Worm (Caenorhabditis elegans) whole organism, young adult: Measurements from ENCODE around the gene M04G7.1.

Experiments used
- F33H1.4 ChIP-seq: fragments of 200-800 bp; sonication (Bioruptor generic); IDR thresholded peaks from 2 replicates; pipeline ENCODE4 v1.3.6; 2022; ENCODE audit warnings: missing genetic modification reagents, missing genetic modification characterization, missing compliant biosample characterization
- F39B2.1 ChIP-seq: fragments of 200-800 bp; sonication (Bioruptor generic); IDR thresholded peaks from 2 replicates; pipeline ENCODE4 v1.3.6; 2022; ENCODE audit warnings: missing genetic modification reagents, missing genetic modification characterization, missing compliant biosample characterization
- F55B11.4 ChIP-seq: sonication (generic microtip); optimal IDR thresholded peaks from 2 replicates; lab custom pipeline; 2016; ENCODE audit warnings: missing compliant biosample characterization, missing genetic modification characterization, borderline replicate concordance; ENCODE audit not compliant: insufficient read depth
- F57A8.1 ChIP-seq: fragments of 200-800 bp; sonication (Bioruptor generic); optimal IDR thresholded peaks from 2 replicates; lab custom pipeline; 2018; ENCODE audit warnings: mild to moderate bottlenecking, missing genetic modification characterization, moderate library complexity, missing compliant biosample characterization
- K12H6.12 ChIP-seq: fragments of 200-800 bp; sonication (Bioruptor generic); optimal IDR thresholded peaks from 2 replicates; lab custom pipeline; 2018; ENCODE audit warnings: mild to moderate bottlenecking, missing genetic modification characterization, missing compliant biosample characterization
- T07F8.4 ChIP-seq: sonication (generic microtip); optimal IDR thresholded peaks from 2 replicates; lab custom pipeline; 2016; ENCODE audit warnings: mild to moderate bottlenecking, missing genetic modification characterization, moderate library complexity, missing compliant biosample characterization
- Y67H2A.10 ChIP-seq: fragments of 200-800 bp; sonication (Bioruptor generic); conservative IDR thresholded peaks from 2 replicates; pipeline ENCODE4 v1.3.6; 2022; ENCODE audit warnings: missing genetic modification reagents, missing genetic modification characterization, missing compliant biosample characterization
- ccch-3 ChIP-seq: fragments of 200-800 bp; sonication (Bioruptor generic); optimal IDR thresholded peaks from 2 replicates; lab custom pipeline; 2018; ENCODE audit warnings: mild to moderate bottlenecking, missing genetic modification characterization, missing compliant biosample characterization
- cebp-1 ChIP-seq, 2 experiments: fragments of 200-800 bp in 1 of 2; sonication (Bioruptor generic) in 1 of 2; sonication (generic microtip) in 1 of 2; IDR thresholded peaks in 1 of 2; optimal IDR thresholded peaks in 1 of 2; 2 replicates each; pipeline versions ENCODE4 v1.3.6 to Lab custom; 2017 to 2022; ENCODE audit warnings: missing compliant biosample characterization in 2 of 2, missing genetic modification characterization in 2 of 2, mild to moderate bottlenecking in 1 of 2, missing genetic modification reagents in 1 of 2, moderate library complexity in 1 of 2
- cebp-2 ChIP-seq: fragments of 200-800 bp; sonication (Bioruptor generic); IDR thresholded peaks from 2 replicates; pipeline ENCODE4 v1.3.6; 2022; ENCODE audit warnings: missing genetic modification characterization, missing compliant biosample characterization
- ceh-100 ChIP-seq: fragments of 200-800 bp; sonication (Bioruptor generic); IDR thresholded peaks from 2 replicates; pipeline ENCODE4 v1.3.6; 2022; ENCODE audit warnings: missing genetic modification reagents, missing genetic modification characterization, missing compliant biosample characterization
- ceh-40 ChIP-seq: fragments of 200-800 bp; sonication (Bioruptor generic); IDR thresholded peaks from 2 replicates; pipeline ENCODE4 v1.3.6; 2022; ENCODE audit warnings: missing genetic modification characterization, missing compliant biosample characterization
- chd-7 ChIP-seq: sonication (generic microtip); optimal IDR thresholded peaks from 2 replicates; lab custom pipeline; 2016; ENCODE audit warnings: mild to moderate bottlenecking, missing genetic modification characterization, moderate library complexity, missing compliant biosample characterization
- ets-4 ChIP-seq: fragments of 200-800 bp; sonication (Bioruptor generic); optimal IDR thresholded peaks from 2 replicates; lab custom pipeline; 2018; ENCODE audit warnings: mild to moderate bottlenecking, missing genetic modification characterization, missing compliant biosample characterization
- hmg-1.2 ChIP-seq: fragments of 200-800 bp; sonication (Bioruptor generic); IDR thresholded peaks from 2 replicates; pipeline ENCODE4 v1.3.6; 2022; ENCODE audit warnings: missing genetic modification reagents, missing genetic modification characterization, missing compliant biosample characterization
- hmg-20 ChIP-seq: fragments of 200-800 bp; sonication (Bioruptor generic); IDR thresholded peaks from 2 replicates; pipeline ENCODE4 v1.3.6; 2022; ENCODE audit warnings: missing genetic modification reagents, missing genetic modification characterization, missing compliant biosample characterization
- let-526 ChIP-seq: fragments of 200-800 bp; sonication (Bioruptor generic); IDR thresholded peaks from 2 replicates; pipeline ENCODE4 v1.3.6; 2022; ENCODE audit warnings: missing genetic modification reagents, missing genetic modification characterization, missing compliant biosample characterization
- lin-35 ChIP-seq, 3 experiments: fragments of 150-350 bp in 2 of 3; sonication (generic microtip) in 1 of 3; optimal IDR thresholded peaks; 2 replicates each; lab custom pipeline; 2014 to 2018; ENCODE audit warnings: missing biosample characterization in 3 of 3, missing genetic modification characterization in 3 of 3, missing genetic modification reagents in 3 of 3
- lin-54 ChIP-seq: fragments of 200-800 bp; sonication (Bioruptor generic); optimal IDR thresholded peaks from 2 replicates; lab custom pipeline; 2018; ENCODE audit warnings: mild to moderate bottlenecking, missing genetic modification characterization, missing compliant biosample characterization
- mcd-1 ChIP-seq: fragments of 200-800 bp; sonication (Bioruptor generic); IDR thresholded peaks from 2 replicates; pipeline ENCODE4 v1.3.6; 2022; ENCODE audit warnings: missing genetic modification reagents, missing genetic modification characterization, missing compliant biosample characterization
- mel-28 ChIP-seq: sonication (generic microtip); optimal IDR thresholded peaks from 2 replicates; lab custom pipeline; 2016; ENCODE audit warnings: borderline replicate concordance, mild to moderate bottlenecking, missing genetic modification characterization, missing compliant biosample characterization
- nhr-27 ChIP-seq: fragments of 200-800 bp; sonication (Bioruptor generic); optimal IDR thresholded peaks from 2 replicates; lab custom pipeline; 2018; ENCODE audit warnings: mild to moderate bottlenecking, missing genetic modification characterization, moderate library complexity, missing compliant biosample characterization
- pbrm-1 ChIP-seq: fragments of 200-800 bp; sonication (Bioruptor generic); IDR thresholded peaks from 2 replicates; pipeline ENCODE4 v1.3.6; 2022; ENCODE audit warnings: missing genetic modification reagents, missing genetic modification characterization, missing compliant biosample characterization
- rcor-1 ChIP-seq: fragments of 200-800 bp; sonication (Bioruptor generic); IDR thresholded peaks from 2 replicates; pipeline ENCODE4 v1.3.6; 2022; ENCODE audit warnings: missing genetic modification reagents, missing genetic modification characterization, missing compliant biosample characterization
- repo-1 ChIP-seq: sonication (generic microtip); optimal IDR thresholded peaks from 2 replicates; lab custom pipeline; 2017; ENCODE audit warnings: mild to moderate bottlenecking, missing genetic modification characterization, missing compliant biosample characterization
- snpc-1.1 ChIP-seq: sonication (generic microtip); optimal IDR thresholded peaks from 2 replicates; lab custom pipeline; 2017; ENCODE audit warnings: missing genetic modification characterization, mild to moderate bottlenecking, missing compliant biosample characterization, antibody characterized with exemption, moderate library complexity, missing genotype, missing genetic modification reagents; ENCODE audit not compliant: insufficient read depth
- snpc-3.4 ChIP-seq: sonication (generic microtip); optimal IDR thresholded peaks from 2 replicates; lab custom pipeline; 2017; ENCODE audit warnings: missing genetic modification characterization, mild to moderate bottlenecking, missing compliant biosample characterization, antibody characterized with exemption, moderate library complexity, missing genotype, missing genetic modification reagents
- snpc-4 ChIP-seq, 5 experiments: fragments of 150-350 bp in 1 of 5; sonication (generic microtip) in 4 of 5; optimal IDR thresholded peaks; 2 replicates each; lab custom pipeline; 2014 to 2018; ENCODE audit warnings: missing genetic modification characterization in 5 of 5, missing biosample characterization in 3 of 5, antibody characterized with exemption in 2 of 5, mild to moderate bottlenecking in 2 of 5, missing compliant biosample characterization in 2 of 5, missing genotype in 2 of 5, moderate library complexity in 2 of 5, missing genetic modification reagents in 1 of 5
- tbx-9 ChIP-seq: sonication (generic microtip); optimal IDR thresholded peaks from 2 replicates; lab custom pipeline; 2016; ENCODE audit warnings: borderline replicate concordance, missing genetic modification characterization, inconsistent platforms, missing compliant biosample characterization
- unc-130 ChIP-seq: sonication (generic microtip); optimal IDR thresholded peaks from 2 replicates; lab custom pipeline; 2016; ENCODE audit warnings: missing genetic modification reagents, missing genetic modification characterization, missing compliant biosample characterization
- zim-3 ChIP-seq: sonication (generic microtip); optimal IDR thresholded peaks from 2 replicates; lab custom pipeline; 2017; ENCODE audit warnings: mild to moderate bottlenecking, missing genetic modification characterization, moderate library complexity, missing compliant biosample characterization

Gene M04G7.1

ce11 chrIV:466569-466968 is 11.0 kb downstream of the M04G7.1 start:
- TF ChIP-seq zim-3 (tag; lab: Kevin White, UChicago) = no peak
- TF ChIP-seq K12H6.12 (tag; lab: Kevin White, UChicago) = no peak
- TF ChIP-seq snpc-4 (GFP tag; optimal IDR thresholded peaks at IDR 0.05; lab: Kevin White, UChicago) = no peak
- TF ChIP-seq snpc-4 (tag; optimal IDR thresholded peaks at IDR 0.05; lab: Kevin White, UChicago) = no peak
- no peak for TF ChIP-seq repo-1 (tag; lab: Kevin White, UChicago)
- no peak for TF ChIP-seq pbrm-1 (GFP tag; lab: Robert Waterston, UW)
- no peak for TF ChIP-seq Y67H2A.10 (GFP tag; lab: Robert Waterston, UW)
- no peak for TF ChIP-seq F55B11.4
- TF ChIP-seq lin-54 = no peak
- TF ChIP-seq unc-130 (GFP tag; lab: Kevin White, UChicago) = no peak
- TF ChIP-seq F57A8.1 (GFP tag; lab: Kevin White, UChicago) = no peak
- no peak for TF ChIP-seq mel-28 (tag; lab: Kevin White, UChicago)
- TF ChIP-seq ccch-3 = no peak

ce11 chrIV:467291-467690 is 11.7 kb downstream of the M04G7.1 start:
- TF ChIP-seq cebp-1 (GFP tag; IDR thresholded peaks at IDR 0.05; lab: Robert Waterston, UW) (no peak), cebp-1 (tag; optimal IDR thresholded peaks at IDR 0.05; lab: Kevin White, UChicago) (no peak), snpc-3.4 (tag; lab: Kevin White, UChicago) (no peak), ceh-100 (no peak), cebp-2 (GFP tag; lab: Robert Waterston, UW) (no peak), let-526 (GFP tag; lab: Robert Waterston, UW) (no peak), lin-35 (GFP tag; optimal IDR thresholded peaks at IDR 0.05; lab: Kevin White, UChicago) (no peak), zim-3 (tag; lab: Kevin White, UChicago) (no peak)

ce11 chrIV:468307-468706 is 12.7 kb downstream of the M04G7.1 start:
- TF ChIP-seq snpc-4 (GFP tag; optimal IDR thresholded peaks at IDR 0.05; lab: Kevin White, UChicago) (no peak), snpc-4 (tag; optimal IDR thresholded peaks at IDR 0.05; lab: Kevin White, UChicago) (peak in 1 of 4 experiments; percentile 76), hmg-1.2 (GFP tag; lab: Robert Waterston, UW) (peak; percentile 54), T07F8.4 (tag; lab: Kevin White, UChicago) (no peak), mcd-1 (GFP tag; lab: Robert Waterston, UW) (0 out of 2 replicates have a peak, but pooled peaks have one; percentile 11), rcor-1 (no peak), snpc-1.1 (tag; lab: Kevin White, UChicago) (peak; percentile 52)

- TF ChIP-seq ceh-40 (no peak), K12H6.12 (tag; lab: Kevin White, UChicago) (no peak), hmg-20 (no peak), chd-7 (tag; lab: Kevin White, UChicago) (no peak), snpc-1.1 (tag; lab: Kevin White, UChicago) (no peak), F39B2.1 (GFP tag; lab: Robert Waterston, UW) (no peak), zim-3 (tag; lab: Kevin White, UChicago) (no peak), T07F8.4 (tag; lab: Kevin White, UChicago) (no peak), mcd-1 (GFP tag; lab: Robert Waterston, UW) (no peak)
These were observed 25.5 kb downstream of the M04G7.1 start, which contains the start of gene npr-37 for ce11 chrIV:481067-481466. npr-37 (minus strand) TSS chrIV:481167.

- TF ChIP-seq zim-3 (tag; lab: Kevin White, UChicago) (no peak), ets-4 (GFP tag; lab: Kevin White, UChicago) (no peak), nhr-27 (tag; lab: Kevin White, UChicago) (no peak), tbx-9 (tag; lab: Kevin White, UChicago) (no peak), hmg-1.2 (GFP tag; lab: Robert Waterston, UW) (no peak), F33H1.4 (GFP tag; lab: Robert Waterston, UW) (no peak)
These were observed 28.4 kb downstream of the M04G7.1 start for ce11 chrIV:484004-484403.
